Worm (Caenorhabditis elegans) whole organism, young adult: Measurements from ENCODE around the gene hlh-10.

ENCODE experiments used
- C17E4.6 ChIP-seq: fragments of 200-800 bp; sonication (Bioruptor generic); IDR thresholded peaks from 2 replicates; pipeline ENCODE4 v1.3.6; 2022; ENCODE audit warnings: missing genetic modification reagents, missing genetic modification characterization, missing compliant biosample characterization
- Y79H2A.3 ChIP-seq: fragments of 200-800 bp; sonication (Bioruptor generic); conservative IDR thresholded peaks from 2 replicates; pipeline ENCODE4 v1.3.6; 2022; ENCODE audit warnings: missing genetic modification reagents, missing genetic modification characterization, missing compliant biosample characterization
- ama-1 ChIP-seq, 3 experiments: fragments of 150-350 bp in 1 of 3; sonication (generic microtip) in 2 of 3; optimal IDR thresholded peaks; 2 replicates each; lab custom pipeline; 2014 to 2018; ENCODE audit warnings: missing biosample characterization in 2 of 3, missing genetic modification characterization in 2 of 3, missing genetic modification reagents in 2 of 3
- ceh-91 ChIP-seq: fragments of 200-800 bp; sonication (Bioruptor generic); IDR thresholded peaks from 2 replicates; pipeline ENCODE4 v1.3.6; 2022; ENCODE audit warnings: missing genetic modification reagents, missing genetic modification characterization, missing compliant biosample characterization
- him-1 ChIP-seq: sonication (generic microtip); optimal IDR thresholded peaks from 2 replicates; lab custom pipeline; 2016; ENCODE audit warnings: missing genotype, missing genetic modification reagents, missing genetic modification characterization, missing compliant biosample characterization
- hmg-20 ChIP-seq: fragments of 200-800 bp; sonication (Bioruptor generic); IDR thresholded peaks from 2 replicates; pipeline ENCODE4 v1.3.6; 2022; ENCODE audit warnings: missing genetic modification reagents, missing genetic modification characterization, missing compliant biosample characterization
- lir-1 ChIP-seq: fragments of 200-800 bp; sonication (Bioruptor generic); conservative IDR thresholded peaks from 2 replicates; pipeline ENCODE4 v1.3.6; 2022; ENCODE audit warnings: missing genetic modification reagents, missing genetic modification characterization, missing compliant biosample characterization
- nhr-80 ChIP-seq: sonication (generic microtip); optimal IDR thresholded peaks from 2 replicates; lab custom pipeline; 2016; ENCODE audit warnings: missing genetic modification characterization, missing compliant biosample characterization
- nhr-90 ChIP-seq: sonication (generic microtip); optimal IDR thresholded peaks from 2 replicates; lab custom pipeline; 2016; ENCODE audit warnings: missing genotype, mild to moderate bottlenecking, missing genetic modification characterization, missing compliant biosample characterization
- sea-2 ChIP-seq: fragments of 200-800 bp; sonication (Bioruptor generic); IDR thresholded peaks from 2 replicates; pipeline ENCODE4 v1.3.6; 2022; ENCODE audit warnings: missing genetic modification characterization, missing compliant biosample characterization
- snpc-1.3 ChIP-seq: sonication (generic microtip); optimal IDR thresholded peaks from 2 replicates; lab custom pipeline; 2017; ENCODE audit warnings: missing genetic modification characterization, mild to moderate bottlenecking, missing compliant biosample characterization, antibody characterized with exemption, moderate library complexity, missing genotype, missing genetic modification reagents; ENCODE audit not compliant: insufficient read depth
- tlf-1 ChIP-seq: fragments of 200-800 bp; sonication (Bioruptor generic); optimal IDR thresholded peaks from 2 replicates; lab custom pipeline; 2018; ENCODE audit warnings: mild to moderate bottlenecking, missing genetic modification characterization, missing compliant biosample characterization
- ztf-18 ChIP-seq: sonication (generic microtip); optimal IDR thresholded peaks from 2 replicates; lab custom pipeline; 2016; ENCODE audit warnings: missing genotype, mild to moderate bottlenecking, missing genetic modification characterization, missing compliant biosample characterization
- ztf-3 ChIP-seq: fragments of 200-800 bp; sonication (Bioruptor generic); optimal IDR thresholded peaks from 2 replicates; lab custom pipeline; 2018; ENCODE audit warnings: mild to moderate bottlenecking, missing genetic modification characterization, missing compliant biosample characterization

DNA sequence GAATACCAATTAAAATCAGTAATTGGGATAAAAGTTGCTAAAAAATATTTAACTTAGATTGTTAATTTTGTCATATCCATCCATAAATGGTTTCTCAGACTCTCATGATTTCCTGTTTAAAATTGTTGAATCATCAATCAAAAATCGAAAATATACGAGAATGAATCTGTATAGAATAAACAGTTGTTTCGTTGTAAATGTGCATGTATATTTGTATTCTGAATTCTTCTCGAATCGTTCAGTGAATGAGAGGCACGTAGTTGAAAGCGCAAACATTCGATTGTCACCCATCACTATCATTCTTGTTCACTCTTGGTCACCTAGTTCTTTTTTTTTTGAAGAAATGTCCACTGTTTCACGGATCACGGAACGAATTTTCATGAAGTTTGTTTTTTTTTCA lies 32.1 kb downstream of the hlh-10 start, which contains the start of gene ptd-2:
- TF ChIP-seq nhr-80 (tag; lab: Kevin White, UChicago), result no peak
- no peak for TF ChIP-seq nhr-90 (tag; lab: Kevin White, UChicago)
- no peak for TF ChIP-seq Y79H2A.3 (GFP tag; lab: Robert Waterston, UW)
- no peak for TF ChIP-seq ceh-91 (GFP tag; lab: Robert Waterston, UW)
- no peak for TF ChIP-seq ama-1 (optimal IDR thresholded peaks at IDR 0.05; lab: Kevin White, UChicago)
- TF ChIP-seq ama-1 (GFP tag; optimal IDR thresholded peaks at IDR 0.05; lab: Kevin White, UChicago), result no peak
- TF ChIP-seq ztf-3, result no peak
- TF ChIP-seq C17E4.6, result no peak
- TF ChIP-seq sea-2, result no peak
- TF ChIP-seq lir-1 (GFP tag; lab: Robert Waterston, UW), result no peak
- no peak for TF ChIP-seq ztf-18 (tag; lab: Kevin White, UChicago)
- TF ChIP-seq snpc-1.3 (tag; lab: Kevin White, UChicago), result no peak
- no peak for TF ChIP-seq hmg-20
- no peak for TF ChIP-seq him-1 (tag; lab: Kevin White, UChicago)
- no peak for TF ChIP-seq tlf-1
